Fruit fly (Drosophila melanogaster) whole organism, embryonic: Measurements from ENCODE around the gene CG10589.

Experiments
- CG10267 ChIP-seq: fragments of 200-800 bp; sonication (Bioruptor generic); optimal IDR thresholded peaks from 2 replicates; lab custom pipeline; 2018; ENCODE audit warnings: missing biosample characterization, mild to moderate bottlenecking, missing genetic modification characterization, moderate library complexity
- CG10543 ChIP-seq: fragments of 200-800 bp; sonication (Bioruptor generic); optimal IDR thresholded peaks from 3 replicates; lab custom pipeline; 2017; ENCODE audit warnings: missing biosample characterization, mild to moderate bottlenecking, missing genetic modification characterization, moderate library complexity
- CG10565 ChIP-seq: fragments of 200-800 bp; sonication (Bioruptor generic); optimal IDR thresholded peaks from 3 replicates; lab custom pipeline; 2016; ENCODE audit warnings: missing biosample characterization, mild to moderate bottlenecking, missing genetic modification characterization
- CG12071 ChIP-seq: fragments of 200-800 bp; sonication (Bioruptor generic); optimal IDR thresholded peaks from 3 replicates; lab custom pipeline; 2018; ENCODE audit warnings: missing biosample characterization, mild to moderate bottlenecking, missing genetic modification characterization
- CG13287 ChIP-seq: fragments of 200-800 bp; sonication (Bioruptor generic); IDR thresholded peaks from 2 replicates; pipeline ENCODE4 v1.3.6; 2022; ENCODE audit warnings: missing biosample characterization, missing genetic modification characterization; ENCODE audit not compliant: partially characterized antibody
- CG13296 ChIP-seq: fragments of 200-800 bp; sonication (Bioruptor generic); optimal IDR thresholded peaks from 3 replicates; lab custom pipeline; 2018; ENCODE audit warnings: missing biosample characterization, mild to moderate bottlenecking, missing genetic modification characterization
- CG1647 ChIP-seq: fragments of 200-800 bp; sonication (Bioruptor generic); optimal IDR thresholded peaks from 3 replicates; lab custom pipeline; 2016; ENCODE audit warnings: missing biosample characterization, missing genetic modification characterization
- CG17328 ChIP-seq: fragments of 200-800 bp; sonication (Bioruptor generic); IDR thresholded peaks from 2 replicates; pipeline ENCODE4 v1.3.6; 2022; ENCODE audit warnings: missing biosample characterization, missing genetic modification characterization
- CG2120 ChIP-seq: fragments of 200-800 bp; sonication (Bioruptor generic); optimal IDR thresholded peaks from 3 replicates; lab custom pipeline; 2016; ENCODE audit warnings: missing biosample characterization, missing genetic modification characterization
- CG30403 ChIP-seq: fragments of 200-800 bp; sonication (Bioruptor generic); optimal IDR thresholded peaks from 3 replicates; lab custom pipeline; 2016; ENCODE audit warnings: missing biosample characterization, missing genetic modification characterization
- CG3726 ChIP-seq: fragments of 200-800 bp; sonication (Bioruptor generic); IDR thresholded peaks from 3 replicates; pipeline ENCODE4, ENCODE4 v1.3.6; 2022; ENCODE audit warnings: missing biosample characterization, missing genetic modification characterization
- CG4854 ChIP-seq: fragments of 200-800 bp; sonication (Bioruptor generic); optimal IDR thresholded peaks from 2 replicates; lab custom pipeline; 2016; ENCODE audit warnings: missing biosample characterization, missing genetic modification characterization, inconsistent platforms
- CG5180 ChIP-seq: fragments of 200-800 bp; sonication (Bioruptor generic); optimal IDR thresholded peaks from 3 replicates; lab custom pipeline; 2017; ENCODE audit warnings: missing biosample characterization, missing genetic modification characterization, mild to moderate bottlenecking, moderate library complexity, missing genetic modification reagents
- CG7372 ChIP-seq: fragments of 200-800 bp; sonication (Bioruptor generic); IDR thresholded peaks from 2 replicates; pipeline ENCODE4 v1.3.6; 2022; ENCODE audit warnings: missing biosample characterization, missing genetic modification characterization
- CG8388 ChIP-seq: fragments of 200-800 bp; sonication (Bioruptor generic); optimal IDR thresholded peaks from 2 replicates; lab custom pipeline; 2019; ENCODE audit warnings: missing biosample characterization, mild to moderate bottlenecking, missing genetic modification characterization, moderate library complexity
- CG8944 ChIP-seq: fragments of 200-800 bp; sonication (Bioruptor generic); optimal IDR thresholded peaks from 3 replicates; lab custom pipeline; 2016; ENCODE audit warnings: missing biosample characterization, missing genetic modification characterization
- Ets65A ChIP-seq: fragments of 200-800 bp; sonication (Bioruptor generic); peaks from one replicate; lab custom pipeline; 2016; ENCODE audit warnings: missing biosample characterization, missing genetic modification characterization
- H2.0 ChIP-seq: fragments of 200-800 bp; sonication (Bioruptor generic); IDR thresholded peaks from 2 replicates; pipeline ENCODE4 v1.3.6; 2022; ENCODE audit warnings: missing biosample characterization, missing genetic modification characterization
- HmgD ChIP-seq: fragments of 200-800 bp; sonication (Bioruptor generic); optimal IDR thresholded peaks from 3 replicates; lab custom pipeline; 2016; ENCODE audit warnings: missing biosample characterization, missing genetic modification characterization
- Lhr ChIP-seq: fragments of 200-800 bp; sonication (Bioruptor generic); optimal IDR thresholded peaks from 3 replicates; lab custom pipeline; 2017; ENCODE audit warnings: mild to moderate bottlenecking, missing biosample characterization, missing genetic modification reagents, missing genetic modification characterization
- Lpt ChIP-seq: fragments of >200 bp; optimal IDR thresholded peaks from 2 replicates; lab custom pipeline; 2018; ENCODE audit warnings: missing biosample characterization, missing genetic modification characterization
- NC2β ChIP-seq: fragments of 200-800 bp; sonication (Bioruptor generic); optimal IDR thresholded peaks from 2 replicates; lab custom pipeline; 2016; ENCODE audit warnings: missing biosample characterization, missing genetic modification characterization
- Nf-YC ChIP-seq: fragments of 200-800 bp; optimal IDR thresholded peaks from 3 replicates; lab custom pipeline; 2019; ENCODE audit warnings: missing biosample characterization, mild to moderate bottlenecking, missing genetic modification characterization, moderate library complexity
- Pdp1 ChIP-seq, 2 experiments: fragments of 200-800 bp; sonication (Bioruptor generic); optimal IDR thresholded peaks; 3 replicates each; lab custom pipeline; 2016; ENCODE audit warnings: missing biosample characterization in 2 of 2, missing genetic modification characterization in 2 of 2, mild to moderate bottlenecking in 1 of 2, moderate library complexity in 1 of 2
- Stat92E ChIP-seq, 3 experiments: fragments of >200 bp in 2 of 3; fragments of 200-800 bp in 1 of 3; sonication (Bioruptor generic) in 1 of 3; optimal IDR thresholded peaks; 2 replicates each; lab custom pipeline; 2017 to 2019; ENCODE audit warnings: missing biosample characterization in 3 of 3, missing genetic modification characterization in 3 of 3, mild to moderate bottlenecking in 1 of 3, moderate library complexity in 1 of 3
- ash1 ChIP-seq: fragments of 200-800 bp; sonication (Bioruptor generic); optimal IDR thresholded peaks from 2 replicates; lab custom pipeline; 2018; ENCODE audit warnings: missing biosample characterization, mild to moderate bottlenecking, missing genetic modification characterization
- bowl ChIP-seq: fragments of 200-800 bp; sonication (Bioruptor generic); IDR thresholded peaks from 2 replicates; pipeline ENCODE4 v1.3.6; 2022; ENCODE audit warnings: missing biosample characterization, missing genetic modification characterization
- caup ChIP-seq: fragments of 200-800 bp; sonication (Bioruptor generic); optimal IDR thresholded peaks from 3 replicates; lab custom pipeline; 2017; ENCODE audit warnings: missing biosample characterization, mild to moderate bottlenecking, missing genetic modification characterization, moderate library complexity; ENCODE audit not compliant: severe bottlenecking
- crol ChIP-seq: fragments of 200-800 bp; sonication (Bioruptor generic); IDR thresholded peaks from 2 replicates; pipeline ENCODE4 v1.3.6; 2022; ENCODE audit warnings: missing biosample characterization, missing genetic modification characterization
- disco-r ChIP-seq: fragments of 200-800 bp; sonication (Bioruptor generic); optimal IDR thresholded peaks from 2 replicates; lab custom pipeline; 2016; ENCODE audit warnings: missing biosample characterization, missing genetic modification characterization
- en ChIP-seq: fragments of 200-800 bp; sonication (Bioruptor generic); optimal IDR thresholded peaks from 2 replicates; lab custom pipeline; 2016; ENCODE audit warnings: missing biosample characterization, missing genetic modification characterization
- fd102C ChIP-seq: fragments of 200-800 bp; sonication (Bioruptor generic); optimal IDR thresholded peaks from 2 replicates; lab custom pipeline; 2018; ENCODE audit warnings: missing biosample characterization, mild to moderate bottlenecking, missing genetic modification characterization, moderate library complexity
- fd64A ChIP-seq: fragments of 200-800 bp; sonication (Bioruptor generic); optimal IDR thresholded peaks from 3 replicates; lab custom pipeline; 2018; ENCODE audit warnings: missing biosample characterization, mild to moderate bottlenecking, missing genetic modification characterization
- hb ChIP-seq: fragments of 200-800 bp; sonication (Bioruptor generic); IDR thresholded peaks from 3 replicates; pipeline ENCODE4 v1.3.6; 2022; ENCODE audit warnings: missing biosample characterization, missing genetic modification characterization; ENCODE audit not compliant: partially characterized antibody
- hbn ChIP-seq: fragments of 200-800 bp; sonication (Bioruptor generic); IDR thresholded peaks from 2 replicates; pipeline ENCODE4 v1.3.6; 2022; ENCODE audit warnings: missing biosample characterization, missing genetic modification characterization; ENCODE audit not compliant: partially characterized antibody
- insv ChIP-seq, 2 experiments: fragments of 200-800 bp; sonication (Bioruptor generic); optimal IDR thresholded peaks; 3 replicates each; lab custom pipeline; 2016 to 2018; ENCODE audit warnings: missing biosample characterization in 2 of 2, missing genetic modification characterization in 2 of 2
- jigr1 ChIP-seq: fragments of 200-800 bp; sonication (Bioruptor generic); IDR thresholded peaks from 3 replicates; pipeline ENCODE4 v1.3.6; 2022; ENCODE audit warnings: missing biosample characterization, missing genetic modification characterization
- jing ChIP-seq: fragments of 200-800 bp; sonication (Bioruptor generic); optimal IDR thresholded peaks from 2 replicates; lab custom pipeline; 2018; ENCODE audit warnings: missing biosample characterization, mild to moderate bottlenecking, missing genetic modification characterization
- kni ChIP-seq: fragments of 200-800 bp; sonication (Bioruptor generic); optimal IDR thresholded peaks from 3 replicates; lab custom pipeline; 2017; ENCODE audit warnings: mild to moderate bottlenecking, missing biosample characterization, missing genetic modification reagents, missing genetic modification characterization
- mld ChIP-seq: fragments of 200-800 bp; sonication (Bioruptor generic); IDR thresholded peaks from 3 replicates; pipeline ENCODE4 v1.3.6; 2022; ENCODE audit warnings: missing biosample characterization, missing genetic modification characterization; ENCODE audit not compliant: partially characterized antibody
- nau ChIP-seq: fragments of 200-800 bp; sonication (Bioruptor generic); optimal IDR thresholded peaks from 3 replicates; lab custom pipeline; 2017; ENCODE audit warnings: missing biosample characterization, mild to moderate bottlenecking, missing genetic modification characterization, missing genetic modification reagents
- nerfin-2 ChIP-seq: fragments of 200-800 bp; sonication (Bioruptor generic); IDR thresholded peaks from 2 replicates; pipeline ENCODE4 v1.3.6; 2022; ENCODE audit warnings: missing biosample characterization, missing genetic modification characterization; ENCODE audit not compliant: partially characterized antibody
- onecut ChIP-seq: fragments of 200-800 bp; sonication (Bioruptor generic); IDR thresholded peaks from 2 replicates; pipeline ENCODE4 v1.3.6; 2022; ENCODE audit warnings: missing biosample characterization, missing genetic modification characterization
- pb ChIP-seq: fragments of 200-800 bp; sonication (Bioruptor generic); optimal IDR thresholded peaks from 3 replicates; lab custom pipeline; 2016; ENCODE audit warnings: missing biosample characterization, missing genetic modification characterization
- ranshi ChIP-seq: fragments of 200-800 bp; sonication (Bioruptor generic); IDR thresholded peaks from 2 replicates; pipeline ENCODE4 v1.3.6; 2022; ENCODE audit warnings: missing biosample characterization, missing genetic modification characterization
- ro ChIP-seq: fragments of 200-800 bp; sonication (Bioruptor generic); IDR thresholded peaks from 2 replicates; pipeline ENCODE4 v1.3.6; 2022; ENCODE audit warnings: missing biosample characterization, missing genetic modification characterization
- row ChIP-seq: fragments of 200-800 bp; sonication (Bioruptor generic); IDR thresholded peaks from 3 replicates; pipeline ENCODE4 v1.3.6; 2022; ENCODE audit warnings: missing biosample characterization, missing genetic modification characterization
- sd ChIP-seq: fragments of 200-800 bp; sonication (Bioruptor generic); optimal IDR thresholded peaks from 3 replicates; lab custom pipeline; 2018; ENCODE audit warnings: missing biosample characterization, mild to moderate bottlenecking, missing genetic modification characterization, moderate library complexity
- tna ChIP-seq: fragments of 200-800 bp; sonication (Bioruptor generic); IDR thresholded peaks from 2 replicates; pipeline ENCODE4 v1.3.6; 2022; ENCODE audit warnings: missing biosample characterization, missing genetic modification characterization; ENCODE audit not compliant: partially characterized antibody
- zen2 ChIP-seq: fragments of 200-800 bp; sonication (Bioruptor generic); IDR thresholded peaks from 3 replicates; pipeline ENCODE4 v1.3.6; 2022; ENCODE audit warnings: missing biosample characterization, missing genetic modification characterization; ENCODE audit not compliant: partially characterized antibody

CG10589 gene

dm6 chr3L:20950136-20950499 lies 22.5 kb downstream of the CG10589 start (continued):
- TF ChIP-seq disco-r (GFP tag; lab: Kevin White, UChicago) (no peak), Lpt (GFP tag; lab: Kevin White, UChicago) (no peak), en (no peak), CG10565 (GFP tag; lab: Kevin White, UChicago) (no peak), fd64A (no peak), hb (GFP tag; lab: Robert Waterston, UW) (no peak), CG7372 (GFP tag; lab: Robert Waterston, UW) (peak; percentile 6; the same call in 1 of the 2 replicates), CG8944 (GFP tag; lab: Kevin White, UChicago) (no peak), H2.0 (GFP tag; lab: Robert Waterston, UW) (no peak), onecut (peak; percentile 22; the same call in 1 of the 2 replicates), CG30403 (GFP tag; lab: Kevin White, UChicago) (peak; percentile 63), CG8388 (GFP tag; lab: Kevin White, UChicago) (no peak), jigr1 (GFP tag; lab: Robert Waterston, UW) (no peak), HmgD (GFP tag; lab: Kevin White, UChicago) (no peak), caup (GFP tag; lab: Kevin White, UChicago) (no peak), ranshi (no peak; the same call in 1 of the 2 replicates), CG12071 (no peak), CG2120 (GFP tag; lab: Kevin White, UChicago) (no peak), nerfin-2 (no peak), CG13296 (GFP tag; lab: Kevin White, UChicago) (no peak), CG10543 (no peak), fd102C (no peak), zen2 (GFP tag; lab: Robert Waterston, UW) (no peak), jing (GFP tag; lab: Kevin White, UChicago) (peak; percentile 16), CG1647 (GFP tag; lab: Kevin White, UChicago) (no peak), Stat92E (GFP tag; optimal IDR thresholded peaks at IDR 0.05; lab: Kevin White, UChicago) (no peak), NC2β (GFP tag; lab: Kevin White, UChicago) (peak; percentile 22), kni (no peak), CG17328 (GFP tag; lab: Robert Waterston, UW) (peak; percentile 60; the same call in 1 of the 2 replicates), mld (GFP tag; lab: Robert Waterston, UW) (no peak), nau (GFP tag; lab: Kevin White, UChicago) (peak; percentile 13), Pdp1 (GFP tag; optimal IDR thresholded peaks at IDR 0.05; lab: Kevin White, UChicago) (peak in 1 of 2 experiments; percentile 15), bowl (GFP tag; lab: Robert Waterston, UW) (no peak), row (GFP tag; lab: Robert Waterston, UW) (peak; percentile 70), insv (GFP tag; optimal IDR thresholded peaks at IDR 0.05; lab: Kevin White, UChicago) (no peak), CG3726 (no peak), CG5180 (GFP tag; lab: Kevin White, UChicago) (peak; percentile 56), hbn (no peak), CG10267 (tag; lab: Kevin White, UChicago) (peak; percentile 69), pb (GFP tag; lab: Kevin White, UChicago) (peak; percentile 3), Lhr (peak; percentile 28), Nf-YC (tag; lab: Kevin White, UChicago) (no peak), CG4854 (no peak), ash1 (no peak), Ets65A (GFP tag; lab: Kevin White, UChicago) (peak; percentile 14), sd (tag; lab: Kevin White, UChicago) (no peak), CG13287 (GFP tag; lab: Robert Waterston, UW) (no peak), crol (GFP tag; lab: Robert Waterston, UW) (no peak), tna (GFP tag; lab: Robert Waterston, UW) (no peak), ro (GFP tag; lab: Robert Waterston, UW) (peak; percentile 32; the same call in 1 of the 2 replicates)
